Worm (Caenorhabditis elegans) whole organism, mixed stage, embryonic: Measurements from ENCODE around the gene yars-2.

Experiments used
- blmp-1 ChIP-seq: fragments of 150-350 bp; optimal IDR thresholded peaks from 2 replicates; lab custom pipeline; 2014; ENCODE audit warnings: missing biosample characterization, missing genetic modification characterization
- ceh-39 ChIP-seq: fragments of 150-350 bp; optimal IDR thresholded peaks from 2 replicates; lab custom pipeline; 2014; ENCODE audit warnings: missing biosample characterization, missing genetic modification characterization
- ceh-43 ChIP-seq: fragments of 200-800 bp; sonication (Bioruptor generic); optimal IDR thresholded peaks from 2 replicates; lab custom pipeline; 2018; ENCODE audit warnings: mild to moderate bottlenecking, missing genetic modification characterization, moderate library complexity, missing compliant biosample characterization
- ceh-83 ChIP-seq: fragments of 200-800 bp; sonication (Bioruptor generic); optimal IDR thresholded peaks from 2 replicates; lab custom pipeline; 2018; ENCODE audit warnings: mild to moderate bottlenecking, missing genetic modification characterization, missing compliant biosample characterization
- ces-1 ChIP-seq: fragments of 150-350 bp; optimal IDR thresholded peaks from 2 replicates; lab custom pipeline; 2014; ENCODE audit warnings: missing biosample characterization, missing genetic modification reagents, missing genetic modification characterization
- cnd-1 ChIP-seq: fragments of 200-800 bp; sonication (Bioruptor generic); optimal IDR thresholded peaks from 2 replicates; lab custom pipeline; 2018; ENCODE audit warnings: mild to moderate bottlenecking, missing genetic modification characterization, missing compliant biosample characterization
- elt-1 ChIP-seq: sonication (generic microtip); optimal IDR thresholded peaks from 2 replicates; lab custom pipeline; 2017; ENCODE audit warnings: missing genetic modification characterization, mild to moderate bottlenecking, missing compliant biosample characterization, antibody characterized with exemption, moderate library complexity, borderline replicate concordance; ENCODE audit not compliant: insufficient read depth
- flh-1 ChIP-seq: fragments of 200-800 bp; sonication (Bioruptor generic); optimal IDR thresholded peaks from 2 replicates; lab custom pipeline; 2018; ENCODE audit warnings: mild to moderate bottlenecking, missing genetic modification characterization, moderate library complexity, missing compliant biosample characterization
- ham-2 ChIP-seq: fragments of 200-800 bp; sonication (Bioruptor generic); optimal IDR thresholded peaks from 2 replicates; lab custom pipeline; 2018; ENCODE audit warnings: mild to moderate bottlenecking, missing genetic modification characterization, missing compliant biosample characterization
- hlh-1 ChIP-seq: fragments of 150-350 bp; optimal IDR thresholded peaks from 2 replicates; lab custom pipeline; 2014; ENCODE audit warnings: missing biosample characterization, missing genetic modification reagents, missing genetic modification characterization
- lin-13 ChIP-seq: fragments of 150-350 bp; optimal IDR thresholded peaks from 2 replicates; lab custom pipeline; 2014; ENCODE audit warnings: missing biosample characterization, missing genetic modification characterization
- lin-32 ChIP-seq: fragments of 200-800 bp; sonication (Bioruptor generic); optimal IDR thresholded peaks from 2 replicates; lab custom pipeline; 2018; ENCODE audit warnings: mild to moderate bottlenecking, missing genetic modification characterization, missing compliant biosample characterization
- lsy-2 ChIP-seq: fragments of 150-350 bp; optimal IDR thresholded peaks from 2 replicates; lab custom pipeline; 2014; ENCODE audit warnings: missing biosample characterization, missing genetic modification characterization
- mab-5 ChIP-seq: fragments of 150-350 bp; optimal IDR thresholded peaks from 2 replicates; lab custom pipeline; 2014; ENCODE audit warnings: missing biosample characterization, missing genetic modification characterization
- mep-1 ChIP-seq: fragments of 150-350 bp; optimal IDR thresholded peaks from 2 replicates; lab custom pipeline; 2017; ENCODE audit warnings: missing biosample characterization, missing genetic modification reagents, missing genetic modification characterization, inconsistent platforms
- mls-2 ChIP-seq: sonication (generic microtip); optimal IDR thresholded peaks from 2 replicates; lab custom pipeline; 2016; ENCODE audit warnings: mild to moderate bottlenecking, missing genetic modification characterization, moderate library complexity, missing compliant biosample characterization
- nhr-12 ChIP-seq: fragments of 150-350 bp; optimal IDR thresholded peaks from 2 replicates; lab custom pipeline; 2014; ENCODE audit warnings: missing biosample characterization, missing genetic modification characterization
- nhr-2 ChIP-seq: fragments of 150-350 bp; optimal IDR thresholded peaks from 2 replicates; lab custom pipeline; 2014; ENCODE audit warnings: missing biosample characterization, missing genetic modification characterization
- nhr-237 ChIP-seq: fragments of 150-350 bp; optimal IDR thresholded peaks from 2 replicates; lab custom pipeline; 2014; ENCODE audit warnings: missing biosample characterization, missing genetic modification characterization
- nhr-28 ChIP-seq: fragments of 150-350 bp; optimal IDR thresholded peaks from 2 replicates; lab custom pipeline; 2014; ENCODE audit warnings: missing biosample characterization, missing genetic modification characterization
- nhr-76 ChIP-seq: sonication (generic microtip); optimal IDR thresholded peaks from 2 replicates; lab custom pipeline; 2017; ENCODE audit warnings: missing biosample characterization, missing genetic modification characterization
- sem-2 ChIP-seq: fragments of 200-800 bp; sonication (Bioruptor generic); optimal IDR thresholded peaks from 2 replicates; lab custom pipeline; 2018; ENCODE audit warnings: mild to moderate bottlenecking, missing genetic modification characterization, missing compliant biosample characterization
- snpc-4 ChIP-seq: fragments of 150-350 bp; optimal IDR thresholded peaks from 2 replicates; lab custom pipeline; 2014; ENCODE audit warnings: missing biosample characterization, missing genetic modification characterization
- sptf-1 ChIP-seq: sonication (generic microtip); optimal IDR thresholded peaks from 2 replicates; lab custom pipeline; 2017; ENCODE audit warnings: mild to moderate bottlenecking, missing genetic modification characterization, moderate library complexity, missing compliant biosample characterization
- unc-120 ChIP-seq: sonication (generic microtip); optimal IDR thresholded peaks from 2 replicates; lab custom pipeline; 2017; ENCODE audit warnings: missing genetic modification characterization, missing compliant biosample characterization; ENCODE audit not compliant: poor library complexity, severe bottlenecking
- unc-62 ChIP-seq: fragments of 150-350 bp; optimal IDR thresholded peaks from 2 replicates; lab custom pipeline; 2014; ENCODE audit warnings: missing biosample characterization, missing genetic modification reagents, missing genetic modification characterization
- zip-8 ChIP-seq: fragments of 150-350 bp; optimal IDR thresholded peaks from 2 replicates; lab custom pipeline; 2014; ENCODE audit warnings: missing biosample characterization, missing genetic modification characterization

yars-2 gene

ce11 chrIV:4705922-4706321 is 6.5 kb downstream of the yars-2 start:
- no peak for TF ChIP-seq ceh-43 (GFP tag; lab: Kevin White, UChicago)

- TF ChIP-seq ham-2 (GFP tag; lab: Kevin White, UChicago) (peak; percentile 34), lin-32 (no peak), nhr-28 (no peak), sem-2 (GFP tag; lab: Kevin White, UChicago) (no peak), elt-1 (tag; lab: Kevin White, UChicago) (no peak), ceh-43 (GFP tag; lab: Kevin White, UChicago) (no peak), blmp-1 (tag; lab: Kevin White, UChicago) (no peak), nhr-12 (tag; lab: Kevin White, UChicago) (no peak), unc-120 (no peak), flh-1 (GFP tag; lab: Kevin White, UChicago) (no peak), cnd-1 (no peak), nhr-237 (no peak), snpc-4 (tag; lab: Kevin White, UChicago) (no peak), unc-62 (GFP tag; lab: Kevin White, UChicago) (no peak), sptf-1 (tag; lab: Kevin White, UChicago) (peak; percentile 54), lin-13 (tag; lab: Kevin White, UChicago) (no peak), hlh-1 (no peak), mab-5 (no peak), mls-2 (tag; lab: Kevin White, UChicago) (peak; percentile 48), ces-1 (GFP tag; lab: Kevin White, UChicago) (no peak), zip-8 (tag; lab: Kevin White, UChicago) (no peak)
Measured at ce11 chrIV:4705182-4705581, 7.2 kb downstream of the yars-2 start.

- TF ChIP-seq nhr-12 (tag; lab: Kevin White, UChicago) (no peak), ceh-83 (GFP tag; lab: Kevin White, UChicago) (no peak), unc-120 (no peak), snpc-4 (tag; lab: Kevin White, UChicago) (no peak), mep-1 (no peak), unc-62 (GFP tag; lab: Kevin White, UChicago) (no peak), ceh-39 (tag; lab: Kevin White, UChicago) (no peak), mab-5 (no peak), sptf-1 (tag; lab: Kevin White, UChicago) (no peak), ham-2 (GFP tag; lab: Kevin White, UChicago) (no peak)
Measured at ce11 chrIV:4703911-4704310, 8.5 kb downstream of the yars-2 start, which contains the start of gene ogdh-1. TSS of gene ogdh-1 (minus strand) at chrIV:4704011.

ce11 chrIV:4692463-4692862 is 20.0 kb downstream of the yars-2 start, which contains the start of gene spe-51:
TSS of gene spe-51 (plus strand) at chrIV:4692763.
- TF ChIP-seq ces-1 (GFP tag; lab: Kevin White, UChicago) (no peak), lsy-2 (tag; lab: Kevin White, UChicago) (no peak), nhr-28 (no peak), elt-1 (tag; lab: Kevin White, UChicago) (no peak), flh-1 (GFP tag; lab: Kevin White, UChicago) (no peak)

- TF ChIP-seq blmp-1 (tag; lab: Kevin White, UChicago) (peak; percentile 11), nhr-2 (tag; lab: Kevin White, UChicago) (no peak), flh-1 (GFP tag; lab: Kevin White, UChicago) (no peak), lin-13 (tag; lab: Kevin White, UChicago) (no peak), elt-1 (tag; lab: Kevin White, UChicago) (no peak)
Measured at ce11 chrIV:4688221-4688620, 24.2 kb downstream of the yars-2 start, which contains the start of gene bus-4. TSS of gene bus-4 (plus strand) at chrIV:4688269.

- TF ChIP-seq ham-2 (GFP tag; lab: Kevin White, UChicago) (peak; percentile 29), blmp-1 (tag; lab: Kevin White, UChicago) (no peak), ceh-43 (GFP tag; lab: Kevin White, UChicago) (no peak)
- TF ChIP-seq, all 35 proteins: peak for 1
Measured at ce11 chrIV:4686898-4687297, 25.5 kb downstream of the yars-2 start.

- TF ChIP-seq zip-8 (tag; lab: Kevin White, UChicago) (peak; percentile 52), nhr-76 (tag; lab: Kevin White, UChicago) (no peak), lin-32 (no peak), sptf-1 (tag; lab: Kevin White, UChicago) (no peak)
Measured at ce11 chrIV:4686291-4686830, 26.1 kb downstream of the yars-2 start.
